Worm (Caenorhabditis elegans) whole organism, L4 larva: ENCODE results near the gene F26F4.9.

Experiments
- F37D6.2 ChIP-seq: sonication (generic microtip); optimal IDR thresholded peaks from 2 replicates; lab custom pipeline; 2016; ENCODE audit warnings: mild to moderate bottlenecking, missing genetic modification characterization, missing compliant biosample characterization
- F49E8.2 ChIP-seq: sonication (generic microtip); optimal IDR thresholded peaks from 2 replicates; lab custom pipeline; 2016; ENCODE audit warnings: missing compliant biosample characterization, mild to moderate bottlenecking, missing genetic modification characterization, borderline replicate concordance
- T26A8.4 ChIP-seq: fragments of 200-800 bp; sonication (Bioruptor generic); IDR thresholded peaks from 2 replicates; pipeline ENCODE4 v1.3.6; 2022; ENCODE audit warnings: missing genetic modification characterization, missing compliant biosample characterization
- Y48G9A.11 ChIP-seq: fragments of 200-800 bp; sonication (Bioruptor generic); IDR thresholded peaks from 2 replicates; pipeline ENCODE4 v1.3.6; 2022; ENCODE audit warnings: missing genetic modification reagents, missing genetic modification characterization, missing compliant biosample characterization
- aha-1 ChIP-seq: fragments of 150-350 bp; peaks from one replicate; lab custom pipeline; 2014; ENCODE audit warnings: missing biosample characterization, missing genetic modification characterization
- ama-1 ChIP-seq: fragments of 150-350 bp; optimal IDR thresholded peaks from 2 replicates; lab custom pipeline; 2014; ENCODE audit warnings: inconsistent platforms, mixed read lengths
- ctbp-1 ChIP-seq: fragments of 200-800 bp; sonication (Bioruptor generic); IDR thresholded peaks from 2 replicates; pipeline ENCODE4 v1.3.6; 2022; ENCODE audit warnings: missing genetic modification reagents, missing genetic modification characterization, missing compliant biosample characterization
- dve-1 ChIP-seq: sonication (generic microtip); optimal IDR thresholded peaks from 2 replicates; lab custom pipeline; 2017; ENCODE audit warnings: antibody characterized with exemption, mild to moderate bottlenecking, missing genetic modification characterization, missing compliant biosample characterization; ENCODE audit not compliant: insufficient read depth
- lin-13 ChIP-seq: fragments of 150-350 bp; optimal IDR thresholded peaks from 2 replicates; lab custom pipeline; 2014; ENCODE audit warnings: missing biosample characterization, missing genetic modification reagents, missing genetic modification characterization
- lin-29 ChIP-seq: fragments of 200-800 bp; sonication (Bioruptor generic); IDR thresholded peaks from 2 replicates; pipeline ENCODE4 v1.3.6; 2022; ENCODE audit warnings: missing genetic modification reagents, missing genetic modification characterization, missing compliant biosample characterization
- lin-38 ChIP-seq: fragments of 200-800 bp; sonication (Bioruptor generic); IDR thresholded peaks from 2 replicates; pipeline ENCODE4 v1.3.6; 2022; ENCODE audit warnings: missing genetic modification reagents, missing genetic modification characterization, missing compliant biosample characterization
- mdl-1 ChIP-seq, 2 experiments: fragments of 150-350 bp in 1 of 2; sonication (generic microtip) in 1 of 2; optimal IDR thresholded peaks; 2 replicates each; lab custom pipeline; 2014 to 2017; ENCODE audit warnings: missing biosample characterization in 2 of 2, missing genetic modification characterization in 2 of 2
- mes-2 ChIP-seq: sonication (generic microtip); optimal IDR thresholded peaks from 2 replicates; lab custom pipeline; 2016; ENCODE audit warnings: missing genotype, mild to moderate bottlenecking, missing genetic modification characterization, missing compliant biosample characterization; ENCODE audit not compliant: poor library complexity, severe bottlenecking
- mxl-2 ChIP-seq: fragments of 200-800 bp; sonication (Bioruptor generic); conservative IDR thresholded peaks from 2 replicates; pipeline ENCODE4 v1.3.6; 2022; ENCODE audit warnings: missing genetic modification reagents, missing genetic modification characterization, missing compliant biosample characterization
- nhr-10 ChIP-seq: fragments of 150-350 bp; optimal IDR thresholded peaks from 2 replicates; lab custom pipeline; 2014; ENCODE audit warnings: missing biosample characterization, missing genetic modification characterization
- nhr-111 ChIP-seq: fragments of 200-800 bp; sonication (Bioruptor generic); optimal IDR thresholded peaks from 2 replicates; lab custom pipeline; 2018; ENCODE audit warnings: mild to moderate bottlenecking, missing genetic modification characterization, missing compliant biosample characterization
- nhr-25 ChIP-seq: sonication (generic microtip); optimal IDR thresholded peaks from 2 replicates; lab custom pipeline; 2017; ENCODE audit warnings: missing genetic modification characterization, mild to moderate bottlenecking, missing compliant biosample characterization, antibody characterized with exemption, moderate library complexity, borderline replicate concordance; ENCODE audit not compliant: insufficient read depth
- nhr-41 ChIP-seq: fragments of 200-800 bp; sonication (Bioruptor generic); IDR thresholded peaks from 2 replicates; pipeline ENCODE4 v1.3.6; 2022; ENCODE audit warnings: missing genetic modification reagents, missing genetic modification characterization, missing compliant biosample characterization
- nhr-48 ChIP-seq: sonication (generic microtip); optimal IDR thresholded peaks from 2 replicates; lab custom pipeline; 2016; ENCODE audit warnings: mild to moderate bottlenecking, missing genetic modification characterization, missing compliant biosample characterization
- nhr-6 ChIP-seq: fragments of 150-350 bp; optimal IDR thresholded peaks from 2 replicates; lab custom pipeline; 2014; ENCODE audit warnings: missing biosample characterization, missing genetic modification characterization
- nhr-76 ChIP-seq: fragments of 150-350 bp; optimal IDR thresholded peaks from 2 replicates; lab custom pipeline; 2014; ENCODE audit warnings: missing biosample characterization, missing genetic modification characterization
- pha-4 ChIP-seq, 2 experiments: fragments of 150-350 bp in 1 of 2; fragments of 200-800 bp in 1 of 2; sonication (Bioruptor generic) in 1 of 2; IDR thresholded peaks in 1 of 2; optimal IDR thresholded peaks in 1 of 2; 2 replicates each; pipeline versions ENCODE4 v1.3.6 to Lab custom; 2014 to 2022; ENCODE audit warnings: missing genetic modification characterization in 2 of 2, missing genetic modification reagents in 2 of 2, missing biosample characterization in 1 of 2, missing compliant biosample characterization in 1 of 2
- pqm-1 ChIP-seq: sonication (generic microtip); optimal IDR thresholded peaks from 2 replicates; lab custom pipeline; 2017; ENCODE audit warnings: missing biosample characterization, missing genetic modification characterization
- set-16 ChIP-seq: fragments of 200-800 bp; sonication (Bioruptor generic); IDR thresholded peaks from 2 replicates; pipeline ENCODE4 v1.3.6; 2022; ENCODE audit warnings: missing genetic modification reagents, missing genetic modification characterization, missing compliant biosample characterization
- snpc-1.2 ChIP-seq: fragments of 200-800 bp; sonication (Bioruptor generic); IDR thresholded peaks from 2 replicates; pipeline ENCODE4 v1.3.6; 2022; ENCODE audit warnings: missing genetic modification reagents, missing genetic modification characterization, missing compliant biosample characterization
- tra-1 ChIP-seq: fragments of 200-800 bp; sonication (Bioruptor generic); IDR thresholded peaks from 2 replicates; pipeline ENCODE4 v1.3.6; 2022; ENCODE audit warnings: missing genetic modification reagents, missing genetic modification characterization, missing compliant biosample characterization
- unc-130 ChIP-seq: sonication (generic microtip); optimal IDR thresholded peaks from 2 replicates; lab custom pipeline; 2016; ENCODE audit warnings: missing genetic modification reagents, missing genetic modification characterization, missing compliant biosample characterization
- unc-62 ChIP-seq, 3 experiments: fragments of 150-350 bp in 1 of 3; sonication (generic microtip); optimal IDR thresholded peaks in 2 of 3; peaks in 1 of 3; 1 replicate in 1 of 3; 2 replicates in 2 of 3; lab custom pipeline; 2014 to 2017; ENCODE audit warnings: missing biosample characterization in 3 of 3, missing genetic modification characterization in 3 of 3, missing genetic modification reagents in 3 of 3, missing genotype in 1 of 3
- zfp-2 ChIP-seq: sonication (generic microtip); optimal IDR thresholded peaks from 2 replicates; lab custom pipeline; 2016; ENCODE audit warnings: mild to moderate bottlenecking, missing genetic modification characterization, missing compliant biosample characterization
- zip-2 ChIP-seq: fragments of 150-350 bp; optimal IDR thresholded peaks from 2 replicates; lab custom pipeline; 2014; ENCODE audit warnings: missing biosample characterization, missing genetic modification characterization
- ztf-11 ChIP-seq: fragments of 150-350 bp; optimal IDR thresholded peaks from 2 replicates; lab custom pipeline; 2014; ENCODE audit warnings: missing biosample characterization, missing genetic modification characterization
- ztf-7 ChIP-seq: fragments of 150-350 bp; optimal IDR thresholded peaks from 2 replicates; lab custom pipeline; 2014; ENCODE audit warnings: missing biosample characterization, missing genetic modification characterization

Gene F26F4.9

ce11 chrIII:4917960-4918712, 5.8 kb upstream of the F26F4.9 start, which contains the start of gene rpb-8 (continued):
- TF ChIP-seq F49E8.2 = no peak
- no peak for TF ChIP-seq T26A8.4 (GFP tag; lab: Robert Waterston, UW)
- no peak for TF ChIP-seq F37D6.2
- no peak for TF ChIP-seq Y48G9A.11 (GFP tag; lab: Robert Waterston, UW)
- no peak for TF ChIP-seq zip-2 (tag; lab: Kevin White, UChicago)
- TF ChIP-seq dve-1 (tag; lab: Kevin White, UChicago) = peak; percentile 9
- no peak for TF ChIP-seq lin-29 (GFP tag; lab: Robert Waterston, UW)
- TF ChIP-seq mdl-1 (tag; optimal IDR thresholded peaks at IDR 0.05; lab: Kevin White, UChicago) = no peak
- TF ChIP-seq zfp-2 (tag; lab: Kevin White, UChicago) = no peak
- no peak for TF ChIP-seq nhr-76 (tag; lab: Kevin White, UChicago)
- TF ChIP-seq mxl-2 = no peak
- no peak for TF ChIP-seq snpc-1.2 (GFP tag; lab: Robert Waterston, UW)

ce11 chrIII:4917077-4917476, 4.8 kb upstream of the F26F4.9 start, which contains the start of gene rars-1:
rars-1 (minus strand) TSS chrIII:4917177.
- TF ChIP-seq unc-62 (GFP tag; optimal IDR thresholded peaks at IDR 0.05 in 1 of 2; lab: Kevin White, UChicago) (peak in 1 of 2 experiments; percentile 57), unc-62 (tag; optimal IDR thresholded peaks at IDR 0.05; lab: Kevin White, UChicago) (no peak), ama-1 (lab: Kevin White, UChicago) (no peak)

ce11 chrIII:4913736-4914135, 1.4 kb upstream of the F26F4.9 start:
- no peak for TF ChIP-seq set-16 (GFP tag; lab: Robert Waterston, UW)
- peak; percentile 93 for TF ChIP-seq aha-1 (tag; lab: Kevin White, UChicago)

ce11 chrIII:4910956-4911355, 1.4 kb downstream of the F26F4.9 start, which contains the start of gene F26F4.2:
F26F4.2 (plus strand) TSS chrIII:4911256.
- TF ChIP-seq pha-4 (GFP tag; IDR thresholded peaks at IDR 0.05; lab: Robert Waterston, UW) = no peak
- TF ChIP-seq pha-4 (tag; optimal IDR thresholded peaks at IDR 0.05; lab: Kevin White, UChicago) = no peak
- TF ChIP-seq lin-38 (GFP tag; lab: Robert Waterston, UW) = no peak
- no peak for TF ChIP-seq nhr-41 (GFP tag; lab: Robert Waterston, UW)
- no peak for TF ChIP-seq ctbp-1 (GFP tag; lab: Robert Waterston, UW)
- TF ChIP-seq ztf-7 (tag; lab: Kevin White, UChicago) = no peak
- no peak for TF ChIP-seq set-16 (GFP tag; lab: Robert Waterston, UW)
- TF ChIP-seq tra-1 (GFP tag; lab: Robert Waterston, UW) = no peak
- TF ChIP-seq lin-13 (GFP tag; lab: Kevin White, UChicago) = no peak
- TF ChIP-seq ztf-11 (tag; lab: Kevin White, UChicago) = no peak
- TF ChIP-seq nhr-25 (tag; lab: Kevin White, UChicago) = no peak
- TF ChIP-seq unc-130 (GFP tag; lab: Kevin White, UChicago) = no peak
- TF ChIP-seq pqm-1 (tag; lab: Kevin White, UChicago) = no peak
- no peak for TF ChIP-seq nhr-48
- no peak for TF ChIP-seq nhr-6 (tag; lab: Kevin White, UChicago)
- no peak for TF ChIP-seq mes-2 (tag; lab: Kevin White, UChicago)
- no peak for TF ChIP-seq nhr-10 (tag; lab: Kevin White, UChicago)
- TF ChIP-seq nhr-111 (GFP tag; lab: Kevin White, UChicago) = no peak
